Worm (Caenorhabditis elegans): ENCODE results near the gene srh-265.
A peak's percentile ranks its signal among the peaks of the same experiment; 100 is the strongest.

Gene srh-265

DNA sequence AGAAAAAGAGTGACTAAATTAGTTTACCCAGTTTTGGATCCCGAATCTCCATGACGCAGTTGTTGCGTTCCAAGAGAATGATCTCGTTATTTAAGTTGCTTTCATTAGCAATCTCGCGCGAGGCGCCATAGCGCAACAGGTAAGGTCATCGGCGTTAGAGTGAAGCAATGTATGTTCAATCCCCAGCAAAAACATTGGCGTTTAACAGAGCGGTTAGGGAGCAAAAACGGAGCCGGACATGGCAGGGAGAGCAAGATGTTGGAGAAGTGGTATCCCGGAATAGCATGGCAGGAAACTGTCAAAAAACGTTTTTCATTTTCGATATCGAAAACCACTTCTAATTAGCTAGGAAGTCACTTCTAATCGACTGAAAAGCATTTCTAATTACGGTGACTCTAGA, 38.3 kb downstream of the srh-265 start (continued):
- TF ChIP-seq gei-17 (GFP tag; optimal IDR thresholded peaks at IDR 0.05) (no peak), bed-1 (GFP tag; IDR thresholded peaks at IDR 0.05) (no peak), B0336.3 (GFP tag; IDR thresholded peaks at IDR 0.05) (no peak), nhr-120 (GFP tag; IDR thresholded peaks at IDR 0.05) (no peak), ceh-100 (GFP tag; IDR thresholded peaks at IDR 0.05) (no peak), Y79H2A.3 (GFP tag; conservative IDR thresholded peaks at IDR 0.05) (no peak), K12H6.12 (tag; optimal IDR thresholded peaks at IDR 0.05) (no peak), lin-26 (GFP tag; IDR thresholded peaks at IDR 0.05) (peak; percentile 93), nhr-179 (tag; optimal IDR thresholded peaks at IDR 0.05) (no peak), snpc-4 (GFP tag; optimal IDR thresholded peaks at IDR 0.05) (no peak), snpc-4 (tag; optimal IDR thresholded peaks at IDR 0.05) (no peak), F23B12.7 (tag; optimal IDR thresholded peaks at IDR 0.05; ENCODE audit: insufficient read depth) (no peak), repo-1 (tag; optimal IDR thresholded peaks at IDR 0.05) (no peak), rec-8 (tag; optimal IDR thresholded peaks at IDR 0.05) (peak in 1 of 2 experiments; percentile 67), efl-1 (GFP tag; optimal IDR thresholded peaks at IDR 0.05) (no peak), nfyb-1 (GFP tag; IDR thresholded peaks at IDR 0.05) (no peak), ztf-25 (GFP tag; IDR thresholded peaks at IDR 0.05) (0 out of 2 replicates have a peak, but pooled peaks have one; percentile 49), nhr-80 (tag; optimal IDR thresholded peaks at IDR 0.05) (no peak), lag-1 (GFP tag; IDR thresholded peaks at IDR 0.05) (0 out of 2 replicates have a peak, but pooled peaks have one; percentile 30), madf-8 (GFP tag; conservative IDR thresholded peaks at IDR 0.05) (no peak), lin-40 (tag; optimal IDR thresholded peaks at IDR 0.05) (no peak), B0261.1 (tag; optimal IDR thresholded peaks at IDR 0.05) (peak; percentile 67), ceh-91 (GFP tag; IDR thresholded peaks at IDR 0.05) (no peak), mel-28 (tag; optimal IDR thresholded peaks at IDR 0.05; ENCODE audit: borderline replicate concordance) (no peak), lin-35 (GFP tag; optimal IDR thresholded peaks at IDR 0.05) (no peak), akir-1 (GFP tag; optimal IDR thresholded peaks at IDR 0.05) (no peak), Y53F4B.3 (GFP tag; IDR thresholded peaks at IDR 0.05) (0 out of 2 replicates have a peak, but pooled peaks have one; percentile 28), mxl-1 (tag; optimal IDR thresholded peaks at IDR 0.05) (peak; percentile 10), hmg-20 (GFP tag; IDR thresholded peaks at IDR 0.05) (0 out of 2 replicates have a peak, but pooled peaks have one; percentile 20), ceh-79 (tag; optimal IDR thresholded peaks at IDR 0.05) (no peak), tbx-9 (tag; optimal IDR thresholded peaks at IDR 0.05; ENCODE audit: borderline replicate concordance) (no peak), F55B11.4 (tag; optimal IDR thresholded peaks at IDR 0.05; ENCODE audit: borderline replicate concordance, insufficient read depth) (no peak), snpc-1.1 (tag; optimal IDR thresholded peaks at IDR 0.05; ENCODE audit: insufficient read depth) (no peak), Y67H2A.10 (GFP tag; conservative IDR thresholded peaks at IDR 0.05) (no peak), unc-130 (GFP tag; optimal IDR thresholded peaks at IDR 0.05) (no peak), mcd-1 (GFP tag; IDR thresholded peaks at IDR 0.05) (no peak), F57C9.4 (tag; optimal IDR thresholded peaks at IDR 0.05) (no peak), attf-5 (GFP tag; optimal IDR thresholded peaks at IDR 0.05) (peak; percentile 22), cebp-1 (GFP tag; IDR thresholded peaks at IDR 0.05) (no peak), cebp-1 (tag; optimal IDR thresholded peaks at IDR 0.05) (no peak), ccch-3 (GFP tag; optimal IDR thresholded peaks at IDR 0.05) (no peak), sdz-38 (tag; optimal IDR thresholded peaks at IDR 0.05) (no peak), T07F8.4 (tag; optimal IDR thresholded peaks at IDR 0.05) (no peak), rpc-1 (optimal IDR thresholded peaks at IDR 0.05) (peak; percentile 60), rpc-1 (tag; optimal IDR thresholded peaks at IDR 0.05) (peak; percentile 78)
